Worm (Caenorhabditis elegans) whole organism, L1 larva: ENCODE results near the gene ttr-1.

Experiments used
- aly-2 ChIP-seq: fragments of 150-350 bp; optimal IDR thresholded peaks from 2 replicates; lab custom pipeline; 2014; ENCODE audit warnings: missing biosample characterization, missing genetic modification characterization
- efl-1 ChIP-seq, 4 experiments: fragments of 150-350 bp; optimal IDR thresholded peaks in 3 of 4; peaks in 1 of 4; 1 replicate in 1 of 4; 2 replicates in 3 of 4; lab custom pipeline; 2014; ENCODE audit warnings: missing biosample characterization in 2 of 4, missing genetic modification characterization in 2 of 4, missing genetic modification reagents in 2 of 4
- fos-1 ChIP-seq: fragments of 150-350 bp; optimal IDR thresholded peaks from 2 replicates; lab custom pipeline; 2014; ENCODE audit warnings: missing biosample characterization, missing genetic modification characterization
- hlh-17 ChIP-seq: fragments of 200-800 bp; sonication (Bioruptor generic); optimal IDR thresholded peaks from 2 replicates; lab custom pipeline; 2018; ENCODE audit warnings: missing genetic modification characterization, mild to moderate bottlenecking, missing compliant biosample characterization, moderate library complexity, borderline replicate concordance
- lin-13 ChIP-seq: fragments of 150-350 bp; optimal IDR thresholded peaks from 2 replicates; lab custom pipeline; 2014; ENCODE audit warnings: missing biosample characterization, missing genetic modification reagents, missing genetic modification characterization
- nhr-28 ChIP-seq: fragments of 150-350 bp; optimal IDR thresholded peaks from 2 replicates; lab custom pipeline; 2014; ENCODE audit warnings: missing biosample characterization, missing genetic modification characterization
- tlp-1 ChIP-seq: fragments of 150-350 bp; optimal IDR thresholded peaks from 2 replicates; lab custom pipeline; 2014; ENCODE audit warnings: missing biosample characterization, missing genetic modification characterization

- TF ChIP-seq fos-1 (tag; lab: Kevin White, UChicago): no peak
- no peak for TF ChIP-seq tlp-1 (tag; lab: Kevin White, UChicago)
- TF ChIP-seq efl-1 (optimal IDR thresholded peaks at IDR 0.05; lab: Kevin White, UChicago): no peak
- no peak for TF ChIP-seq efl-1 (GFP tag; optimal IDR thresholded peaks at IDR 0.05 in 1 of 2; lab: Kevin White, UChicago)
- TF ChIP-seq nhr-28 (tag; lab: Kevin White, UChicago): no peak
- TF ChIP-seq lin-13: no peak
- no peak for TF ChIP-seq aly-2 (tag; lab: Kevin White, UChicago)
- no peak for TF ChIP-seq hlh-17 (GFP tag; lab: Kevin White, UChicago)
Measured at ce11 chrIII:9969371-9969770, 40.5 kb downstream of the ttr-1 start.
